Worm (Caenorhabditis elegans): Measurements from ENCODE around the gene mtl-1.

The mtl-1 gene

ce11 chrV:6657532-6658259, 34.0 kb downstream of the mtl-1 start:
- no peak for TF ChIP-seq hmbx-1 (tag; optimal IDR thresholded peaks at IDR 0.05)
- no peak for TF ChIP-seq pes-1 (GFP tag; IDR thresholded peaks at IDR 0.05)
- no peak for TF ChIP-seq flt-1 (GFP tag; IDR thresholded peaks at IDR 0.05)
- TF ChIP-seq ceh-13 (GFP tag; optimal IDR thresholded peaks at IDR 0.05): no peak
- TF ChIP-seq tra-4 (tag; optimal IDR thresholded peaks at IDR 0.05): no peak
- no peak for TF ChIP-seq ets-7 (tag; optimal IDR thresholded peaks at IDR 0.05)
- TF ChIP-seq ceh-36 (tag; optimal IDR thresholded peaks at IDR 0.05): no peak
- no peak for TF ChIP-seq B0310.2 (tag; optimal IDR thresholded peaks at IDR 0.05)
- TF ChIP-seq aly-1 (tag; optimal IDR thresholded peaks at IDR 0.05): no peak
- TF ChIP-seq scrt-1 (GFP tag; IDR thresholded peaks at IDR 0.05): no peak
- TF ChIP-seq sea-1 (GFP tag; conservative IDR thresholded peaks at IDR 0.05): no peak
- no peak for TF ChIP-seq F13C5.2 (tag; optimal IDR thresholded peaks at IDR 0.05)
- TF ChIP-seq hnd-1 (tag; optimal IDR thresholded peaks at IDR 0.05): no peak
- no peak for TF ChIP-seq tbx-11 (GFP tag; IDR thresholded peaks at IDR 0.05)
- TF ChIP-seq ama-1 (optimal IDR thresholded peaks at IDR 0.05): no peak

ce11 chrV:6656451-6657115, 35.1 kb downstream of the mtl-1 start, which contains the start of gene snb-1:
Gene snb-1 (minus strand): TSS chrV:6656501.
- TF ChIP-seq scrt-1 (GFP tag; IDR thresholded peaks at IDR 0.05) (no peak), hmg-4 (GFP tag; optimal IDR thresholded peaks at IDR 0.05) (no peak), F13C5.2 (tag; optimal IDR thresholded peaks at IDR 0.05) (no peak), aly-1 (tag; optimal IDR thresholded peaks at IDR 0.05) (no peak), ceh-36 (tag; optimal IDR thresholded peaks at IDR 0.05) (no peak), hmbx-1 (tag; optimal IDR thresholded peaks at IDR 0.05) (no peak), tra-4 (tag; optimal IDR thresholded peaks at IDR 0.05) (no peak)

ce11 chrV:6655174-6655573, 36.5 kb downstream of the mtl-1 start, which contains the start of gene syx-18:
Gene syx-18 (minus strand): TSS chrV:6655449.
- TF ChIP-seq ama-1 (optimal IDR thresholded peaks at IDR 0.05) (no peak), ets-7 (tag; optimal IDR thresholded peaks at IDR 0.05) (no peak), B0310.2 (tag; optimal IDR thresholded peaks at IDR 0.05) (no peak), hmbx-1 (tag; optimal IDR thresholded peaks at IDR 0.05) (no peak), hmg-4 (GFP tag; optimal IDR thresholded peaks at IDR 0.05) (no peak), aly-1 (tag; optimal IDR thresholded peaks at IDR 0.05) (no peak)

ce11 chrV:6652051-6652450, 39.6 kb downstream of the mtl-1 start, which contains the start of gene T10H9.8:
Gene T10H9.8 (plus strand): TSS chrV:6652351.
- TF ChIP-seq tra-4 (tag; optimal IDR thresholded peaks at IDR 0.05): no peak
- TF ChIP-seq ets-7 (tag; optimal IDR thresholded peaks at IDR 0.05): no peak
- no peak for TF ChIP-seq sea-1 (GFP tag; conservative IDR thresholded peaks at IDR 0.05)
- no peak for TF ChIP-seq hmg-4 (GFP tag; optimal IDR thresholded peaks at IDR 0.05)
- TF ChIP-seq tbx-11 (GFP tag; IDR thresholded peaks at IDR 0.05): no peak
- TF ChIP-seq aly-1 (tag; optimal IDR thresholded peaks at IDR 0.05): no peak
- TF ChIP-seq scrt-1 (GFP tag; IDR thresholded peaks at IDR 0.05): no peak
- no peak for TF ChIP-seq hnd-1 (tag; optimal IDR thresholded peaks at IDR 0.05)
- TF ChIP-seq B0310.2 (tag; optimal IDR thresholded peaks at IDR 0.05): no peak
- TF ChIP-seq tbx-37 (GFP tag; conservative IDR thresholded peaks at IDR 0.05): no peak
- no peak for TF ChIP-seq pes-1 (GFP tag; IDR thresholded peaks at IDR 0.05)
- no peak for TF ChIP-seq hmbx-1 (tag; optimal IDR thresholded peaks at IDR 0.05)
- no peak for TF ChIP-seq ceh-36 (tag; optimal IDR thresholded peaks at IDR 0.05)
- no peak for TF ChIP-seq flt-1 (GFP tag; IDR thresholded peaks at IDR 0.05)

- TF ChIP-seq tra-4 (tag; optimal IDR thresholded peaks at IDR 0.05) (no peak), sea-1 (GFP tag; conservative IDR thresholded peaks at IDR 0.05) (no peak), ets-7 (tag; optimal IDR thresholded peaks at IDR 0.05) (no peak), F13C5.2 (tag; optimal IDR thresholded peaks at IDR 0.05) (no peak), flt-1 (GFP tag; IDR thresholded peaks at IDR 0.05) (no peak), ceh-36 (tag; optimal IDR thresholded peaks at IDR 0.05) (no peak), B0310.2 (tag; optimal IDR thresholded peaks at IDR 0.05) (no peak), ceh-13 (GFP tag; optimal IDR thresholded peaks at IDR 0.05) (no peak), aly-1 (tag; optimal IDR thresholded peaks at IDR 0.05) (no peak), hmbx-1 (tag; optimal IDR thresholded peaks at IDR 0.05) (no peak)
Measured at ce11 chrV:6650508-6650907, 41.2 kb downstream of the mtl-1 start.

ce11 chrV:6649317-6649716, 42.3 kb downstream of the mtl-1 start, which contains the start of gene T10H9.1:
Gene T10H9.1 (plus strand): TSS chrV:6649617.
- TF ChIP-seq ets-7 (tag; optimal IDR thresholded peaks at IDR 0.05): no peak
- no peak for TF ChIP-seq hmg-4 (GFP tag; optimal IDR thresholded peaks at IDR 0.05)
- TF ChIP-seq ceh-36 (tag; optimal IDR thresholded peaks at IDR 0.05): no peak
- TF ChIP-seq B0310.2 (tag; optimal IDR thresholded peaks at IDR 0.05): no peak
- no peak for TF ChIP-seq scrt-1 (GFP tag; IDR thresholded peaks at IDR 0.05)
- no peak for TF ChIP-seq hnd-1 (tag; optimal IDR thresholded peaks at IDR 0.05)
- no peak for TF ChIP-seq pes-1 (GFP tag; IDR thresholded peaks at IDR 0.05)
- no peak for TF ChIP-seq tra-4 (tag; optimal IDR thresholded peaks at IDR 0.05)
- no peak for TF ChIP-seq F13C5.2 (tag; optimal IDR thresholded peaks at IDR 0.05)
- no peak for TF ChIP-seq flt-1 (GFP tag; IDR thresholded peaks at IDR 0.05)
- TF ChIP-seq sea-1 (GFP tag; conservative IDR thresholded peaks at IDR 0.05): no peak
- TF ChIP-seq ceh-13 (GFP tag; optimal IDR thresholded peaks at IDR 0.05): no peak
- no peak for TF ChIP-seq aly-1 (tag; optimal IDR thresholded peaks at IDR 0.05)

- TF ChIP-seq ceh-36 (tag; optimal IDR thresholded peaks at IDR 0.05) (no peak), ets-7 (tag; optimal IDR thresholded peaks at IDR 0.05) (no peak), aly-1 (tag; optimal IDR thresholded peaks at IDR 0.05) (no peak), pes-1 (GFP tag; IDR thresholded peaks at IDR 0.05) (no peak), tbx-11 (GFP tag; IDR thresholded peaks at IDR 0.05) (no peak), flt-1 (GFP tag; IDR thresholded peaks at IDR 0.05) (no peak), ama-1 (optimal IDR thresholded peaks at IDR 0.05) (no peak)
Measured at ce11 chrV:6645810-6646209, 45.9 kb downstream of the mtl-1 start.

Measured in whole organism, early embryonic.